Worm (Caenorhabditis elegans) whole organism, L2 larva: ENCODE measurements around the gene F21D5.3.

Source experiments
- C34F6.9 ChIP-seq: fragments of 150-350 bp; optimal IDR thresholded peaks from 2 replicates; lab custom pipeline; 2014; ENCODE audit warnings: missing biosample characterization, missing genetic modification characterization
- F13H6.1 ChIP-seq: sonication (generic microtip); optimal IDR thresholded peaks from 2 replicates; lab custom pipeline; 2016; ENCODE audit warnings: missing genetic modification characterization, missing compliant biosample characterization
- R02D3.7 ChIP-seq: fragments of 150-350 bp; optimal IDR thresholded peaks from 2 replicates; lab custom pipeline; 2014; ENCODE audit warnings: missing biosample characterization, missing genetic modification characterization
- Y55F3AM.14 ChIP-seq: fragments of 200-800 bp; sonication (Bioruptor generic); optimal IDR thresholded peaks from 2 replicates; lab custom pipeline; 2018; ENCODE audit warnings: mild to moderate bottlenecking, missing genetic modification characterization, missing compliant biosample characterization
- ZK546.5 ChIP-seq: sonication (generic microtip); optimal IDR thresholded peaks from 2 replicates; lab custom pipeline; 2017; ENCODE audit warnings: missing biosample characterization, missing genetic modification characterization
- alr-1 ChIP-seq: fragments of 150-350 bp; optimal IDR thresholded peaks from 2 replicates; lab custom pipeline; 2014; ENCODE audit warnings: missing biosample characterization, missing genetic modification characterization
- aly-2 ChIP-seq: fragments of 150-350 bp; optimal IDR thresholded peaks from 2 replicates; lab custom pipeline; 2014; ENCODE audit warnings: missing biosample characterization, missing genetic modification characterization
- ama-1 ChIP-seq: fragments of 150-350 bp; optimal IDR thresholded peaks from 2 replicates; lab custom pipeline; 2018; ENCODE audit warnings: inconsistent platforms
- blmp-1 ChIP-seq: sonication (generic microtip); optimal IDR thresholded peaks from 2 replicates; lab custom pipeline; 2017; ENCODE audit warnings: missing genetic modification characterization, mild to moderate bottlenecking, missing compliant biosample characterization, antibody characterized with exemption, moderate library complexity; ENCODE audit not compliant: insufficient read depth
- ceh-16 ChIP-seq: fragments of 150-350 bp; optimal IDR thresholded peaks from 2 replicates; lab custom pipeline; 2014; ENCODE audit warnings: missing biosample characterization, missing genetic modification characterization
- ceh-82 ChIP-seq: fragments of 150-350 bp; optimal IDR thresholded peaks from 2 replicates; lab custom pipeline; 2014; ENCODE audit warnings: missing biosample characterization, missing genetic modification characterization
- crh-2 ChIP-seq: sonication (generic microtip); optimal IDR thresholded peaks from 2 replicates; lab custom pipeline; 2017; ENCODE audit warnings: missing biosample characterization, missing genetic modification characterization
- dmd-4 ChIP-seq: sonication (generic microtip); optimal IDR thresholded peaks from 2 replicates; lab custom pipeline; 2017; ENCODE audit warnings: missing biosample characterization, missing genetic modification characterization
- egl-27 ChIP-seq: sonication (generic microtip); optimal IDR thresholded peaks from 3 replicates; lab custom pipeline; 2017; ENCODE audit warnings: missing biosample characterization, missing genetic modification reagents, missing genetic modification characterization
- elt-1 ChIP-seq: fragments of 150-350 bp; optimal IDR thresholded peaks from 2 replicates; lab custom pipeline; 2014; ENCODE audit warnings: missing biosample characterization, missing genetic modification characterization
- elt-3 ChIP-seq: sonication (generic microtip); optimal IDR thresholded peaks from 2 replicates; lab custom pipeline; 2017; ENCODE audit warnings: missing biosample characterization, missing genetic modification characterization
- fos-1 ChIP-seq: fragments of 150-350 bp; optimal IDR thresholded peaks from 2 replicates; lab custom pipeline; 2014; ENCODE audit warnings: missing biosample characterization, missing genetic modification characterization
- gmeb-1 ChIP-seq: fragments of 150-350 bp; optimal IDR thresholded peaks from 2 replicates; lab custom pipeline; 2014; ENCODE audit warnings: missing biosample characterization, missing genetic modification characterization
- lin-11 ChIP-seq: fragments of 150-350 bp; sonication (generic microtip); optimal IDR thresholded peaks from 2 replicates; lab custom pipeline; 2014; ENCODE audit warnings: missing biosample characterization, missing genetic modification characterization, inconsistent platforms, mixed read lengths
- lin-13 ChIP-seq: fragments of 150-350 bp; optimal IDR thresholded peaks from 2 replicates; lab custom pipeline; 2014; ENCODE audit warnings: missing biosample characterization, missing genetic modification reagents, missing genetic modification characterization
- lin-39 ChIP-seq: fragments of 150-350 bp; optimal IDR thresholded peaks from 2 replicates; lab custom pipeline; 2014; ENCODE audit warnings: missing biosample characterization, missing genetic modification reagents, missing genetic modification characterization
- lsy-2 ChIP-seq, 2 experiments: fragments of 150-350 bp in 1 of 2; sonication (generic microtip) in 1 of 2; optimal IDR thresholded peaks; 2 replicates each; lab custom pipeline; 2014 to 2017; ENCODE audit warnings: missing biosample characterization in 2 of 2, missing genetic modification characterization in 2 of 2
- mab-5 ChIP-seq: fragments of 150-350 bp; optimal IDR thresholded peaks from 2 replicates; lab custom pipeline; 2014; ENCODE audit warnings: missing biosample characterization, missing genetic modification characterization
- mbf-1 ChIP-seq: sonication (generic microtip); optimal IDR thresholded peaks from 2 replicates; lab custom pipeline; 2017; ENCODE audit warnings: missing biosample characterization, missing genetic modification characterization
- mdl-1 ChIP-seq, 2 experiments: fragments of 150-350 bp in 1 of 2; sonication (generic microtip) in 1 of 2; optimal IDR thresholded peaks; 2 replicates each; lab custom pipeline; 2017; ENCODE audit warnings: missing biosample characterization in 2 of 2, missing genetic modification characterization in 2 of 2
- nhr-10 ChIP-seq: sonication (generic microtip); optimal IDR thresholded peaks from 2 replicates; lab custom pipeline; 2017; ENCODE audit warnings: missing biosample characterization, missing genetic modification characterization
- nhr-11 ChIP-seq: fragments of 150-350 bp; optimal IDR thresholded peaks from 2 replicates; lab custom pipeline; 2014; ENCODE audit warnings: missing biosample characterization, missing genetic modification characterization
- nhr-12 ChIP-seq: fragments of 150-350 bp; optimal IDR thresholded peaks from 2 replicates; lab custom pipeline; 2014; ENCODE audit warnings: missing biosample characterization, missing genetic modification characterization
- nhr-129 ChIP-seq: fragments of 150-350 bp; optimal IDR thresholded peaks from 2 replicates; lab custom pipeline; 2014; ENCODE audit warnings: missing biosample characterization, missing genetic modification characterization
- nhr-21 ChIP-seq: fragments of 150-350 bp; optimal IDR thresholded peaks from 2 replicates; lab custom pipeline; 2014; ENCODE audit warnings: missing biosample characterization, missing genetic modification characterization
- nhr-23 ChIP-seq: fragments of 150-350 bp; optimal IDR thresholded peaks from 2 replicates; lab custom pipeline; 2014; ENCODE audit warnings: missing biosample characterization, missing genetic modification reagents, missing genetic modification characterization
- nhr-237 ChIP-seq: fragments of 150-350 bp; optimal IDR thresholded peaks from 2 replicates; lab custom pipeline; 2014; ENCODE audit warnings: missing biosample characterization, missing genetic modification characterization
- nhr-25 ChIP-seq: fragments of 150-350 bp; sonication (generic microtip); optimal IDR thresholded peaks from 3 replicates; lab custom pipeline; 2014; ENCODE audit warnings: missing biosample characterization, missing genetic modification characterization
- nhr-6 ChIP-seq: fragments of 150-350 bp; optimal IDR thresholded peaks from 2 replicates; lab custom pipeline; 2014; ENCODE audit warnings: missing biosample characterization, missing genetic modification characterization
- nhr-77 ChIP-seq: fragments of 150-350 bp; optimal IDR thresholded peaks from 2 replicates; lab custom pipeline; 2014; ENCODE audit warnings: missing biosample characterization, missing genetic modification characterization
- peb-1 ChIP-seq: fragments of 150-350 bp; optimal IDR thresholded peaks from 2 replicates; lab custom pipeline; 2014; ENCODE audit warnings: missing biosample characterization, missing genetic modification characterization
- sem-4 ChIP-seq: fragments of 150-350 bp; optimal IDR thresholded peaks from 2 replicates; lab custom pipeline; 2014; ENCODE audit warnings: missing biosample characterization, missing genetic modification reagents, missing genetic modification characterization
- skn-1 ChIP-seq: sonication (generic microtip); optimal IDR thresholded peaks from 2 replicates; lab custom pipeline; 2017; ENCODE audit warnings: missing biosample characterization, missing genetic modification characterization
- sma-3 ChIP-seq: sonication (generic microtip); optimal IDR thresholded peaks from 2 replicates; lab custom pipeline; 2016; ENCODE audit warnings: missing genetic modification reagents, missing genetic modification characterization, missing compliant biosample characterization
- sma-9 ChIP-seq, 2 experiments: fragments of 150-350 bp in 1 of 2; sonication (generic microtip) in 1 of 2; optimal IDR thresholded peaks; 2 replicates each; lab custom pipeline; 2014 to 2016; ENCODE audit warnings: missing genetic modification characterization in 2 of 2, mild to moderate bottlenecking in 1 of 2, missing biosample characterization in 1 of 2, missing compliant biosample characterization in 1 of 2, missing genetic modification reagents in 1 of 2, moderate library complexity in 1 of 2
- snpc-4 ChIP-seq: fragments of 150-350 bp; optimal IDR thresholded peaks from 2 replicates; lab custom pipeline; 2014; ENCODE audit warnings: missing biosample characterization, missing genetic modification characterization
- unc-39 ChIP-seq: fragments of 150-350 bp; optimal IDR thresholded peaks from 2 replicates; lab custom pipeline; 2014; ENCODE audit warnings: missing biosample characterization, missing genetic modification characterization
- unc-55 ChIP-seq: fragments of 150-350 bp; sonication (generic microtip); optimal IDR thresholded peaks from 3 replicates; lab custom pipeline; 2014; ENCODE audit warnings: missing biosample characterization, missing genetic modification reagents, missing genetic modification characterization
- unc-62 ChIP-seq: fragments of 150-350 bp; optimal IDR thresholded peaks from 2 replicates; lab custom pipeline; 2014; ENCODE audit warnings: missing biosample characterization, missing genetic modification reagents, missing genetic modification characterization
- zag-1 ChIP-seq: fragments of 150-350 bp; optimal IDR thresholded peaks from 2 replicates; lab custom pipeline; 2014; ENCODE audit warnings: missing biosample characterization, missing genetic modification characterization
- ztf-1 ChIP-seq: fragments of 200-800 bp; sonication (Bioruptor generic); conservative IDR thresholded peaks from 2 replicates; pipeline ENCODE4 v1.3.6; 2022; ENCODE audit warnings: missing genetic modification characterization, missing compliant biosample characterization
- ztf-11 ChIP-seq: sonication (generic microtip); optimal IDR thresholded peaks from 2 replicates; lab custom pipeline; 2017; ENCODE audit warnings: missing biosample characterization, missing genetic modification characterization
- ztf-4 ChIP-seq: fragments of 150-350 bp; optimal IDR thresholded peaks from 2 replicates; lab custom pipeline; 2014; ENCODE audit warnings: missing biosample characterization, missing genetic modification characterization

Gene F21D5.3

ce11 chrIV:8762471-8762870 is 31.9 kb downstream of the F21D5.3 start:
- TF ChIP-seq C34F6.9 (tag; lab: Kevin White, UChicago) (peak; percentile 84), zag-1 (tag; lab: Kevin White, UChicago) (peak; percentile 49), lin-11 (tag; lab: Kevin White, UChicago) (no peak), dmd-4 (tag; lab: Kevin White, UChicago) (no peak), nhr-10 (tag; lab: Kevin White, UChicago) (no peak), fos-1 (no peak), gmeb-1 (tag; lab: Kevin White, UChicago) (no peak), F13H6.1 (tag; lab: Kevin White, UChicago) (peak; percentile 49), mbf-1 (tag; lab: Kevin White, UChicago) (no peak), nhr-23 (no peak), skn-1 (no peak), ztf-4 (tag; lab: Kevin White, UChicago) (no peak), mdl-1 (tag; optimal IDR thresholded peaks at IDR 0.05; lab: Kevin White, UChicago) (no peak), elt-3 (tag; lab: Kevin White, UChicago) (no peak), egl-27 (tag; lab: Kevin White, UChicago) (no peak), elt-1 (tag; lab: Kevin White, UChicago) (no peak), nhr-25 (no peak), unc-39 (no peak), blmp-1 (tag; lab: Kevin White, UChicago) (no peak), R02D3.7 (no peak), lin-39 (tag; lab: Kevin White, UChicago) (no peak), nhr-6 (tag; lab: Kevin White, UChicago) (peak; percentile 76), nhr-12 (tag; lab: Kevin White, UChicago) (no peak), nhr-11 (tag; lab: Kevin White, UChicago) (no peak), peb-1 (tag; lab: Kevin White, UChicago) (no peak), ceh-16 (tag; lab: Kevin White, UChicago) (no peak), unc-62 (GFP tag; lab: Kevin White, UChicago) (no peak), sma-3 (GFP tag; lab: Kevin White, UChicago) (no peak), mab-5 (tag; lab: Kevin White, UChicago) (peak; percentile 0), aly-2 (tag; lab: Kevin White, UChicago) (no peak), lsy-2 (tag; optimal IDR thresholded peaks at IDR 0.05; lab: Kevin White, UChicago) (peak; percentile 40 to 71), Y55F3AM.14 (no peak), ztf-1 (GFP tag; lab: Robert Waterston, UW) (no peak), snpc-4 (tag; lab: Kevin White, UChicago) (no peak), sem-4 (tag; lab: Kevin White, UChicago) (peak; percentile 50), ztf-11 (tag; lab: Kevin White, UChicago) (no peak), sma-9 (GFP tag; optimal IDR thresholded peaks at IDR 0.05; lab: Kevin White, UChicago) (peak; percentile 62), sma-9 (tag; optimal IDR thresholded peaks at IDR 0.05; lab: Kevin White, UChicago) (no peak), unc-55 (GFP tag; lab: Kevin White, UChicago) (peak; percentile 93), alr-1 (tag; lab: Kevin White, UChicago) (no peak), ceh-82 (tag; lab: Kevin White, UChicago) (no peak), nhr-21 (tag; lab: Kevin White, UChicago) (no peak), ZK546.5 (tag; lab: Kevin White, UChicago) (no peak), crh-2 (tag; lab: Kevin White, UChicago) (no peak), lin-13 (GFP tag; lab: Kevin White, UChicago) (peak; percentile 43), nhr-237 (tag; lab: Kevin White, UChicago) (no peak), nhr-129 (tag; lab: Kevin White, UChicago) (peak; percentile 66), ama-1 (no peak), nhr-77 (no peak)
